Fruit fly (Drosophila melanogaster): ENCODE data around the gene spi.

spi gene

dm6 chr2L:19546869-19547710 is 30.0 kb downstream of the spi start, which contains the start of gene CG10337 (continued):
- peak; percentile 25 for TF ChIP-seq CG14710 (tag; optimal IDR thresholded peaks at IDR 0.05)
- TF ChIP-seq Doc2 (GFP tag; IDR thresholded peaks at IDR 0.05), result no peak
- TF ChIP-seq fd3F (GFP tag; optimal IDR thresholded peaks at IDR 0.05), result no peak
- TF ChIP-seq Mes4 (GFP tag; optimal IDR thresholded peaks at IDR 0.05), result no peak
- TF ChIP-seq slbo (GFP tag; IDR thresholded peaks at IDR 0.05), result peak; percentile 29; the same call in 1 of the 2 replicates
- no peak for TF ChIP-seq wek (GFP tag; optimal IDR thresholded peaks at IDR 0.05)
- peak; percentile 60 for TF ChIP-seq CG12071 (GFP tag; optimal IDR thresholded peaks at IDR 0.05)
- TF ChIP-seq Hand (GFP tag; optimal IDR thresholded peaks at IDR 0.05), result peak; percentile 65
- peak; percentile 64 for TF ChIP-seq CG11504 (tag; optimal IDR thresholded peaks at IDR 0.05)
- TF ChIP-seq Sry-β (GFP tag; optimal IDR thresholded peaks at IDR 0.05), result no peak
- TF ChIP-seq corto (GFP tag; optimal IDR thresholded peaks at IDR 0.05), result no peak
- TF ChIP-seq CG10654 (GFP tag; optimal IDR thresholded peaks at IDR 0.05), result peak; percentile 11
- TF ChIP-seq Dek (tag; optimal IDR thresholded peaks at IDR 0.05), result peak; percentile 46
- no peak for TF ChIP-seq CG1792 (GFP tag; optimal IDR thresholded peaks at IDR 0.05)
- TF ChIP-seq Oli (tag; optimal IDR thresholded peaks at IDR 0.05), result no peak
- TF ChIP-seq CG11456 (GFP tag; IDR thresholded peaks at IDR 0.05), result no peak
- peak; percentile 55; the same call in 1 of the 3 replicates for TF ChIP-seq dysf (GFP tag; IDR thresholded peaks at IDR 0.05)
- no peak for TF ChIP-seq CG6654 (GFP tag; optimal IDR thresholded peaks at IDR 0.05)
- no peak for TF ChIP-seq dati (GFP tag; IDR thresholded peaks at IDR 0.05)
- no peak for TF ChIP-seq Dll (GFP tag; IDR thresholded peaks at IDR 0.05; ENCODE audit: partially characterized antibody)
- peak; percentile 12 for TF ChIP-seq CG11723 (GFP tag; optimal IDR thresholded peaks at IDR 0.05)
- no peak for TF ChIP-seq Gug (GFP tag; IDR thresholded peaks at IDR 0.05)
- TF ChIP-seq stc (GFP tag; IDR thresholded peaks at IDR 0.05), result no peak
- TF ChIP-seq CG11560 (tag; IDR thresholded peaks at IDR 0.05), result no peak
- no peak for TF ChIP-seq CG10959 (GFP tag; IDR thresholded peaks at IDR 0.05)
- TF ChIP-seq chif (GFP tag; optimal IDR thresholded peaks at IDR 0.05), result no peak
- peak; percentile 54 for TF ChIP-seq CG34376 (GFP tag; optimal IDR thresholded peaks at IDR 0.05)
- no peak for TF ChIP-seq CTCF (GFP tag; optimal IDR thresholded peaks at IDR 0.05)
- TF ChIP-seq maf-S (GFP tag; optimal IDR thresholded peaks at IDR 0.05), result no peak
- peak; percentile 55 for TF ChIP-seq PHDP (tag; optimal IDR thresholded peaks at IDR 0.05)
- peak; percentile 33 for TF ChIP-seq dmrt99B (tag; optimal IDR thresholded peaks at IDR 0.05)
- TF ChIP-seq Dip3 (GFP tag; optimal IDR thresholded peaks at IDR 0.05), result no peak
- no peak for TF ChIP-seq slp2 (GFP tag; optimal IDR thresholded peaks at IDR 0.05)
- no peak for TF ChIP-seq p53 (GFP tag; optimal IDR thresholded peaks at IDR 0.05)
- no peak for TF ChIP-seq hbn (GFP tag; IDR thresholded peaks at IDR 0.05; ENCODE audit: partially characterized antibody)
- TF ChIP-seq Usf (GFP tag; optimal IDR thresholded peaks at IDR 0.05), result no peak
- peak; percentile 9 for TF ChIP-seq CG4424 (GFP tag; optimal IDR thresholded peaks at IDR 0.05)
- no peak for TF ChIP-seq salm (tag; optimal IDR thresholded peaks at IDR 0.05)
- TF ChIP-seq HLH3B (GFP tag; IDR thresholded peaks at IDR 0.05), result peak; percentile 36; the same call in 1 of the 2 replicates
- peak; percentile 39; the same call in 1 of the 3 replicates for TF ChIP-seq CG6175 (GFP tag; IDR thresholded peaks at IDR 0.05)
- no peak for TF ChIP-seq CG6272 (GFP tag; IDR thresholded peaks at IDR 0.05)
- TF ChIP-seq CG34224 (GFP tag; IDR thresholded peaks at IDR 0.05; ENCODE audit: partially characterized antibody), result 0 out of 3 replicates have a peak, but pooled peaks have one; percentile 25
- peak in 1 of 2 experiments; percentile 57 for TF ChIP-seq crp (GFP tag; optimal IDR thresholded peaks at IDR 0.05)
- TF ChIP-seq dpn (GFP tag; optimal IDR thresholded peaks at IDR 0.05), result peak; percentile 26 to 29
- TF ChIP-seq CG10431 (GFP tag; optimal IDR thresholded peaks at IDR 0.05), result peak; percentile 19
- no peak for TF ChIP-seq luna (GFP tag; optimal IDR thresholded peaks at IDR 0.05)
- TF ChIP-seq sima (GFP tag; optimal IDR thresholded peaks at IDR 0.05), result no peak
- peak; percentile 4 for TF ChIP-seq fd96Cb (tag; optimal IDR thresholded peaks at IDR 0.05)
- TF ChIP-seq B-H2 (GFP tag; optimal IDR thresholded peaks at IDR 0.05), result peak; percentile 14
